Fruit fly (Drosophila melanogaster): ENCODE measurements around the gene sd.

The sd gene

DNA sequence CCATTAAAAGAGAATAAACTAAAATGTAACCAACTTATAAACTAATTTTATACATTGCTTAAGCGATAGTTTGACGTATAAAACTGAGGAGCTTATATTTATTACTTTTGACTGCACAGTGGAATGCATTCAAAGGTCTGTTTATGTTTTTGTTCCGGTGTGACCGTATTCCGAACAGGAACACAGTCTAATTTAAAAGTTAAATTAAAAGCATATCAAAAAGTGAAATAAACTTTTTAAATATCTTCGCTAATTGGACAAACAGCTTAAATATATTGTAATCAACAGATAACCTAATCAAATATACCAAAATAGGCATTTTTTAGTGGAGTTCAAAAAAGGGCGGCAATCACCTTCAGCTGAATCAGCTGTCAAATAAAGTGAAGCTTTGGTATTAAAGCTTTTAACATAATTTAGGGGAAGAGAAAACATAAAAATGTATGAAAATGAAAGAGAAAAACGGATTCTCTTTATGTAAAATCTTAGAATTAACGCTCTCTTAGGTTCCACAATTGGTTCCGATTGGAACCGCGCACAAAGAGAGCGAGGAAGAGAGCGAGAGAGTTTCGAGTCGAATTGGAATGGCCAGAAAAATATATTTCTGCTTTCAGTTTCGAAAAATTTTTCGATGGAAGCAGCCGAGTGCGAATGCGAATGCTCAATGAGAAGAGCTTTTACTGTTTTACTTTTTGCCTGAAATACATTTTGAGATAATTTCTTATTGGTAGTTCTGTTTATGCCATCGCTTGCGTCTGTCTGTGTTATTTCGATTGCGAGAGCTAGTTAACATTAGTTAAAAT, at the start of gene sd, which contains the start of gene PGRP-LE:
sd (plus strand) TSS at position 607 of the 800 bp plus-strand sequence.
PGRP-LE (minus strand) TSS at position 117 of the 800 bp plus-strand sequence.
- no peak for TF ChIP-seq EcR (GFP tag; optimal IDR thresholded peaks at IDR 0.05)
- TF ChIP-seq Pif1A (GFP tag; optimal IDR thresholded peaks at IDR 0.05) = no peak
- TF ChIP-seq Ets98B (GFP tag; IDR thresholded peaks at IDR 0.05) = peak; percentile 54; the same call in 1 of the 2 replicates
- no peak for TF ChIP-seq rn (GFP tag; IDR thresholded peaks at IDR 0.05)

- no peak for TF ChIP-seq CG8159 (tag; optimal IDR thresholded peaks at IDR 0.05)
- no peak for TF ChIP-seq CG12605 (GFP tag; IDR thresholded peaks at IDR 0.05)
- TF ChIP-seq Snoo (tag; optimal IDR thresholded peaks at IDR 0.05) = no peak
- no peak for TF ChIP-seq rn (GFP tag; IDR thresholded peaks at IDR 0.05)
- no peak for TF ChIP-seq EcR (GFP tag; optimal IDR thresholded peaks at IDR 0.05)
- no peak for TF ChIP-seq CG34367 (tag; optimal IDR thresholded peaks at IDR 0.05)
- no peak for TF ChIP-seq CG15710 (tag; optimal IDR thresholded peaks at IDR 0.05)
- no peak for TF ChIP-seq CG9948 (tag; optimal IDR thresholded peaks at IDR 0.05)
- TF ChIP-seq CG32121 (GFP tag; IDR thresholded peaks at IDR 0.05) = no peak
- no peak for TF ChIP-seq CG8301 (tag; optimal IDR thresholded peaks at IDR 0.05)
- TF ChIP-seq Pif1A (GFP tag; optimal IDR thresholded peaks at IDR 0.05) = no peak
- no peak for TF ChIP-seq Pif1B (GFP tag; optimal IDR thresholded peaks at IDR 0.05)
- TF ChIP-seq fd96Ca (GFP tag; IDR thresholded peaks at IDR 0.05) = no peak
- TF ChIP-seq D1 (tag; optimal IDR thresholded peaks at IDR 0.05) = no peak
- TF ChIP-seq CG10348 (GFP tag; IDR thresholded peaks at IDR 0.05) = no peak
- no peak for TF ChIP-seq CG4496 (GFP tag; IDR thresholded peaks at IDR 0.05)
- TF ChIP-seq gl (tag; optimal IDR thresholded peaks at IDR 0.05) = no peak
Measured at dm6 chrX:15756018-15756417, 48.2 kb upstream of the sd start, which contains the start of gene CG8260. Gene CG8260, plus strand, starts transcription at chrX:15756318.

- TF ChIP-seq CG32121 (GFP tag; IDR thresholded peaks at IDR 0.05) = no peak
- no peak for TF ChIP-seq D1 (tag; optimal IDR thresholded peaks at IDR 0.05)
- TF ChIP-seq CG10348 (GFP tag; IDR thresholded peaks at IDR 0.05) = no peak
- no peak for TF ChIP-seq CG15710 (tag; optimal IDR thresholded peaks at IDR 0.05)
- no peak for TF ChIP-seq CG8159 (tag; optimal IDR thresholded peaks at IDR 0.05)
- no peak for TF ChIP-seq Snoo (tag; optimal IDR thresholded peaks at IDR 0.05)
- TF ChIP-seq CG4496 (GFP tag; IDR thresholded peaks at IDR 0.05) = no peak
- TF ChIP-seq gl (tag; optimal IDR thresholded peaks at IDR 0.05) = no peak
- TF ChIP-seq CG14655 (GFP tag; optimal IDR thresholded peaks at IDR 0.05) = no peak
- no peak for TF ChIP-seq fd96Ca (GFP tag; IDR thresholded peaks at IDR 0.05)
- no peak for TF ChIP-seq Pif1B (GFP tag; optimal IDR thresholded peaks at IDR 0.05)
- TF ChIP-seq CG8301 (tag; optimal IDR thresholded peaks at IDR 0.05) = no peak
- no peak for TF ChIP-seq CG9948 (tag; optimal IDR thresholded peaks at IDR 0.05)
- TF ChIP-seq Ets98B (GFP tag; IDR thresholded peaks at IDR 0.05) = no peak
- TF ChIP-seq EcR (GFP tag; optimal IDR thresholded peaks at IDR 0.05) = no peak
Measured at dm6 chrX:15758692-15759240, 45.4 kb upstream of the sd start.

- TF ChIP-seq Pif1B (GFP tag; optimal IDR thresholded peaks at IDR 0.05) (no peak), CG34367 (tag; optimal IDR thresholded peaks at IDR 0.05) (no peak), EcR (GFP tag; optimal IDR thresholded peaks at IDR 0.05) (peak; percentile 11)
Measured at dm6 chrX:15759752-15760446, 44.3 kb upstream of the sd start.

- no peak for TF ChIP-seq fd96Ca (GFP tag; IDR thresholded peaks at IDR 0.05)
- TF ChIP-seq CG9948 (tag; optimal IDR thresholded peaks at IDR 0.05) = no peak
- no peak for TF ChIP-seq CG13204 (GFP tag; optimal IDR thresholded peaks at IDR 0.05)
- no peak for TF ChIP-seq CG34367 (tag; optimal IDR thresholded peaks at IDR 0.05)
- no peak for TF ChIP-seq CG4496 (GFP tag; IDR thresholded peaks at IDR 0.05)
- no peak for TF ChIP-seq rn (GFP tag; IDR thresholded peaks at IDR 0.05)
- no peak for TF ChIP-seq CG8301 (tag; optimal IDR thresholded peaks at IDR 0.05)
- no peak for TF ChIP-seq CG12605 (GFP tag; IDR thresholded peaks at IDR 0.05)
Measured at dm6 chrX:15760447-15761297, 43.5 kb upstream of the sd start, which contains the start of the genes Graf and mRpL3. Gene Graf, minus strand, starts transcription at chrX:15760733. Gene mRpL3, plus strand, starts transcription at chrX:15761248.

DNA sequence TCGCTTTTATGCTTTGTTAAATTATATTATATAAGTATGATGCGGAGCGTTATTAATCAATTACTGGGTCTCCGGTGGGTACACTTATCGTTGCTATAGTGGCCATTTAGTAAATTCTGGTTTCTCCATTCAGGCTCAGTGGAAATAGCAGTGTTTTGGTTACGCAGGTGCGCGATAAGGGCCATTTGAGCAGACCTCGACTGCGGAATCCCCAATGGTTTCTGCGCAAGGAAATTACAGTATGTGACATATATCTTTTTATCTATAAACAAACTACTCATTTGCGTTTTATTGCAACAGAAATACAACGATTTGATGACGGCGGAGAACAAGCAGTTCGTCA, 42.9 kb upstream of the sd start:
- TF ChIP-seq CG9948 (tag; optimal IDR thresholded peaks at IDR 0.05) = no peak
- no peak for TF ChIP-seq rn (GFP tag; IDR thresholded peaks at IDR 0.05)
